Worm (Caenorhabditis elegans) whole organism, L4/young adult: ENCODE results near the gene asp-1.

Experiments
- W03F9.2 ChIP-seq: fragments of 150-350 bp; optimal IDR thresholded peaks from 2 replicates; lab custom pipeline; 2014; ENCODE audit warnings: missing biosample characterization, missing genetic modification characterization
- him-1 ChIP-seq: sonication (generic microtip); optimal IDR thresholded peaks from 2 replicates; lab custom pipeline; 2016; ENCODE audit warnings: missing genotype, missing genetic modification reagents, missing genetic modification characterization, missing compliant biosample characterization

ce11 chrV:19031456-19031855 lies 19.1 kb downstream of the asp-1 start, which contains the start of gene Y39B6A.27:
- TF ChIP-seq him-1 = no peak
- no peak for TF ChIP-seq W03F9.2 (tag; lab: Kevin White, UChicago)
